Worm (Caenorhabditis elegans) whole organism, late embryonic: ENCODE measurements around the gene ptp-1.

ENCODE experiments used
- C38D4.7 ChIP-seq: fragments of 200-800 bp; sonication (Bioruptor generic); optimal IDR thresholded peaks from 2 replicates; lab custom pipeline; 2018; ENCODE audit warnings: mild to moderate bottlenecking, missing genetic modification characterization, moderate library complexity, missing compliant biosample characterization
- F13H6.1 ChIP-seq: sonication (generic microtip); optimal IDR thresholded peaks from 2 replicates; lab custom pipeline; 2016; ENCODE audit warnings: missing genetic modification characterization, missing compliant biosample characterization
- K09A11.1 ChIP-seq: sonication (generic microtip); optimal IDR thresholded peaks from 2 replicates; lab custom pipeline; 2017; ENCODE audit warnings: antibody characterized with exemption, mild to moderate bottlenecking, missing genetic modification characterization, missing compliant biosample characterization; ENCODE audit not compliant: insufficient read depth
- T23F11.4 ChIP-seq: fragments of 200-800 bp; sonication (Bioruptor generic); optimal IDR thresholded peaks from 2 replicates; lab custom pipeline; 2018; ENCODE audit warnings: mild to moderate bottlenecking, missing genetic modification characterization, missing compliant biosample characterization
- ahr-1 ChIP-seq: sonication (generic microtip); optimal IDR thresholded peaks from 2 replicates; lab custom pipeline; 2016; ENCODE audit warnings: missing genetic modification characterization, missing compliant biosample characterization
- ama-1 ChIP-seq: fragments of 150-350 bp; optimal IDR thresholded peaks from 2 replicates; lab custom pipeline; 2014
- ceh-14 ChIP-seq: sonication (generic microtip); optimal IDR thresholded peaks from 2 replicates; lab custom pipeline; 2016; ENCODE audit warnings: missing genotype, missing genetic modification characterization, missing compliant biosample characterization
- ceh-18 ChIP-seq: sonication (generic microtip); optimal IDR thresholded peaks from 2 replicates; lab custom pipeline; 2016; ENCODE audit warnings: missing genetic modification characterization, missing compliant biosample characterization
- ceh-19 ChIP-seq: fragments of 200-800 bp; sonication (Bioruptor generic); optimal IDR thresholded peaks from 2 replicates; lab custom pipeline; 2018; ENCODE audit warnings: mild to moderate bottlenecking, missing genetic modification characterization, missing compliant biosample characterization
- ceh-22 ChIP-seq: sonication (generic microtip); optimal IDR thresholded peaks from 2 replicates; lab custom pipeline; 2017; ENCODE audit warnings: missing biosample characterization, missing genetic modification characterization
- ceh-24 ChIP-seq: sonication (generic microtip); optimal IDR thresholded peaks from 2 replicates; lab custom pipeline; 2016; ENCODE audit warnings: mild to moderate bottlenecking, missing genetic modification characterization, missing compliant biosample characterization
- ceh-30 ChIP-seq: fragments of 150-350 bp; optimal IDR thresholded peaks from 2 replicates; lab custom pipeline; 2014; ENCODE audit warnings: missing biosample characterization, missing genetic modification characterization
- ceh-34 ChIP-seq: sonication (generic microtip); optimal IDR thresholded peaks from 2 replicates; lab custom pipeline; 2016; ENCODE audit warnings: mild to moderate bottlenecking, missing genetic modification characterization, missing compliant biosample characterization
- ceh-45 ChIP-seq: fragments of 200-800 bp; sonication (Bioruptor generic); IDR thresholded peaks from 2 replicates; pipeline ENCODE4 v1.3.6; 2022; ENCODE audit warnings: missing genetic modification reagents, missing genetic modification characterization, missing compliant biosample characterization
- che-1 ChIP-seq: sonication (generic microtip); optimal IDR thresholded peaks from 2 replicates; lab custom pipeline; 2016; ENCODE audit warnings: mild to moderate bottlenecking, missing genetic modification characterization, missing compliant biosample characterization
- dmd-4 ChIP-seq: sonication (generic microtip); optimal IDR thresholded peaks from 2 replicates; lab custom pipeline; 2016; ENCODE audit warnings: borderline replicate concordance, missing genetic modification characterization, missing compliant biosample characterization
- dve-1 ChIP-seq: sonication (generic microtip); optimal IDR thresholded peaks from 2 replicates; lab custom pipeline; 2017; ENCODE audit warnings: antibody characterized with exemption, mild to moderate bottlenecking, missing genetic modification characterization, missing compliant biosample characterization
- elt-2 ChIP-seq: sonication (generic microtip); optimal IDR thresholded peaks from 2 replicates; lab custom pipeline; 2016; ENCODE audit warnings: missing genetic modification reagents, missing genetic modification characterization, missing compliant biosample characterization
- elt-4 ChIP-seq: sonication (generic microtip); optimal IDR thresholded peaks from 2 replicates; lab custom pipeline; 2016; ENCODE audit warnings: missing genetic modification characterization, missing compliant biosample characterization
- ets-4 ChIP-seq: sonication (generic microtip); optimal IDR thresholded peaks from 2 replicates; lab custom pipeline; 2016; ENCODE audit warnings: missing genetic modification characterization, missing compliant biosample characterization
- fax-1 ChIP-seq: sonication (generic microtip); optimal IDR thresholded peaks from 2 replicates; lab custom pipeline; 2016; ENCODE audit warnings: missing genotype, missing genetic modification characterization, missing compliant biosample characterization
- fkh-10 ChIP-seq: fragments of 150-350 bp; optimal IDR thresholded peaks from 2 replicates; lab custom pipeline; 2014; ENCODE audit warnings: missing biosample characterization, missing genetic modification reagents, missing genetic modification characterization
- fkh-6 ChIP-seq: sonication (generic microtip); optimal IDR thresholded peaks from 2 replicates; lab custom pipeline; 2016; ENCODE audit warnings: missing genetic modification characterization, missing compliant biosample characterization
- gmeb-2 ChIP-seq: sonication (generic microtip); optimal IDR thresholded peaks from 2 replicates; lab custom pipeline; 2016; ENCODE audit warnings: missing genetic modification characterization, inconsistent platforms, missing compliant biosample characterization
- hlh-13 ChIP-seq: fragments of 200-800 bp; sonication (Bioruptor generic); optimal IDR thresholded peaks from 2 replicates; lab custom pipeline; 2018; ENCODE audit warnings: mild to moderate bottlenecking, missing genetic modification characterization, missing compliant biosample characterization
- hlh-30 ChIP-seq: sonication (generic microtip); optimal IDR thresholded peaks from 2 replicates; lab custom pipeline; 2017; ENCODE audit warnings: antibody characterized with exemption, missing genetic modification characterization, missing compliant biosample characterization; ENCODE audit not compliant: insufficient read depth
- hlh-8 ChIP-seq: sonication (generic microtip); optimal IDR thresholded peaks from 2 replicates; lab custom pipeline; 2016; ENCODE audit warnings: missing genotype, missing genetic modification characterization, missing compliant biosample characterization
- lim-6 ChIP-seq: sonication (generic microtip); optimal IDR thresholded peaks from 2 replicates; lab custom pipeline; 2016; ENCODE audit warnings: missing genetic modification characterization, missing compliant biosample characterization
- mec-3 ChIP-seq: sonication (generic microtip); optimal IDR thresholded peaks from 2 replicates; lab custom pipeline; 2016; ENCODE audit warnings: borderline replicate concordance, missing genetic modification characterization, missing compliant biosample characterization
- nfya-1 ChIP-seq: sonication (generic microtip); optimal IDR thresholded peaks from 2 replicates; lab custom pipeline; 2017; ENCODE audit warnings: missing genetic modification characterization, mild to moderate bottlenecking, missing compliant biosample characterization, antibody characterized with exemption, moderate library complexity
- nhr-11 ChIP-seq: fragments of 150-350 bp; optimal IDR thresholded peaks from 2 replicates; lab custom pipeline; 2014; ENCODE audit warnings: missing biosample characterization, missing genetic modification characterization
- nhr-232 ChIP-seq: sonication (generic microtip); optimal IDR thresholded peaks from 2 replicates; lab custom pipeline; 2016; ENCODE audit warnings: missing genetic modification characterization, missing compliant biosample characterization
- pag-3 ChIP-seq: sonication (generic microtip); optimal IDR thresholded peaks from 2 replicates; lab custom pipeline; 2016; ENCODE audit warnings: missing compliant biosample characterization, missing genetic modification characterization, borderline replicate concordance
- pat-9 ChIP-seq: fragments of 200-800 bp; sonication (Bioruptor generic); optimal IDR thresholded peaks from 2 replicates; lab custom pipeline; 2018; ENCODE audit warnings: mild to moderate bottlenecking, missing genetic modification characterization, moderate library complexity, missing compliant biosample characterization
- pax-1 ChIP-seq: fragments of 150-350 bp; optimal IDR thresholded peaks from 2 replicates; lab custom pipeline; 2014; ENCODE audit warnings: missing biosample characterization, missing genetic modification characterization
- pha-2 ChIP-seq: sonication (generic microtip); optimal IDR thresholded peaks from 2 replicates; lab custom pipeline; 2017; ENCODE audit warnings: mild to moderate bottlenecking, missing genetic modification characterization, missing compliant biosample characterization
- pha-4 ChIP-seq: fragments of 150-350 bp; optimal IDR thresholded peaks from 2 replicates; lab custom pipeline; 2018; ENCODE audit warnings: missing biosample characterization, missing genetic modification reagents, missing genetic modification characterization
- pqm-1 ChIP-seq: sonication (generic microtip); optimal IDR thresholded peaks from 2 replicates; lab custom pipeline; 2016; ENCODE audit warnings: missing genetic modification characterization, missing compliant biosample characterization
- rnt-1 ChIP-seq: sonication (generic microtip); optimal IDR thresholded peaks from 2 replicates; lab custom pipeline; 2016; ENCODE audit warnings: missing genetic modification characterization, missing compliant biosample characterization
- syd-9 ChIP-seq: sonication (generic microtip); optimal IDR thresholded peaks from 2 replicates; lab custom pipeline; 2016; ENCODE audit warnings: mild to moderate bottlenecking, missing genetic modification characterization, moderate library complexity, missing compliant biosample characterization
- tbx-2 ChIP-seq: sonication (generic microtip); optimal IDR thresholded peaks from 2 replicates; lab custom pipeline; 2016; ENCODE audit warnings: missing genetic modification characterization, missing compliant biosample characterization
- tbx-7 ChIP-seq: sonication (generic microtip); optimal IDR thresholded peaks from 2 replicates; lab custom pipeline; 2016; ENCODE audit warnings: missing genotype, missing genetic modification characterization, missing compliant biosample characterization
- ttx-3 ChIP-seq: sonication (generic microtip); optimal IDR thresholded peaks from 2 replicates; lab custom pipeline; 2016; ENCODE audit warnings: missing genetic modification reagents, missing genetic modification characterization, missing compliant biosample characterization
- unc-3 ChIP-seq, 2 experiments: fragments of 200-800 bp in 1 of 2; sonication (Bioruptor generic) in 1 of 2; sonication (generic microtip) in 1 of 2; conservative IDR thresholded peaks in 1 of 2; optimal IDR thresholded peaks in 1 of 2; 2 replicates each; pipeline versions ENCODE4 v1.3.6 to Lab custom; 2016 to 2022; ENCODE audit warnings: missing compliant biosample characterization in 2 of 2, missing genetic modification characterization in 2 of 2, missing genetic modification reagents in 1 of 2
- unc-86 ChIP-seq: sonication (generic microtip); optimal IDR thresholded peaks from 2 replicates; lab custom pipeline; 2016; ENCODE audit warnings: missing genetic modification characterization, missing compliant biosample characterization
- zip-5 ChIP-seq: sonication (generic microtip); optimal IDR thresholded peaks from 2 replicates; lab custom pipeline; 2016; ENCODE audit warnings: missing genetic modification characterization, missing compliant biosample characterization
- ztf-16 ChIP-seq: sonication (generic microtip); optimal IDR thresholded peaks from 2 replicates; lab custom pipeline; 2017; ENCODE audit warnings: missing genetic modification characterization, missing compliant biosample characterization

Gene ptp-1

DNA sequence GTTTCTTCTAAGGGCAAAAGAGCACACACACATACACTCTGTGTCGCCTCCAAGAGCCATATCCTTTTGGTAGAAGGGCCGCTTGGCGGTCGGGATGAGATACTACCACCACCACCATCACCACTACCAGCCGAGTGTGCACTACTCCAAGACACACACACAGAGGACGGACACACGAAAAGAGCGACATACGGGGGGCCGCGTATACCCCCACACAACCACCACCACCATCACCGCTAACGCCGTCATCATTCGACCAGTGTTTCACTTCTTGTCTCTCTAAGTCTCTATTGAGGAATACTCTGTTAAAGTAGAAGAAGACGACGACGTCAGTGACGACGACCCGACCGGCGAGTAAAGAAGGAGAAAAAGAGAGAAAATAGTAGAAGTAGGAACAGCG, 30.1 kb downstream of the ptp-1 start (continued):
- TF ChIP-seq syd-9 (tag; lab: Kevin White, UChicago) (no peak), F13H6.1 (tag; lab: Kevin White, UChicago) (no peak), mec-3 (tag; lab: Kevin White, UChicago) (no peak), pat-9 (tag; lab: Kevin White, UChicago) (no peak), fkh-6 (no peak), fax-1 (tag; lab: Kevin White, UChicago) (no peak), ztf-16 (tag; lab: Kevin White, UChicago) (no peak), pax-1 (tag; lab: Kevin White, UChicago) (no peak), hlh-8 (no peak), pha-2 (tag; lab: Kevin White, UChicago) (no peak), K09A11.1 (no peak), nfya-1 (tag; lab: Kevin White, UChicago) (peak; percentile 17), ceh-30 (tag; lab: Kevin White, UChicago) (no peak), tbx-2 (tag; lab: Kevin White, UChicago) (peak; percentile 61), ceh-14 (peak; percentile 22), hlh-13 (GFP tag; lab: Kevin White, UChicago) (no peak), ceh-22 (tag; lab: Kevin White, UChicago) (no peak), tbx-7 (tag; lab: Kevin White, UChicago) (no peak), pag-3 (no peak), pqm-1 (tag; lab: Kevin White, UChicago) (no peak), ceh-18 (tag; lab: Kevin White, UChicago) (no peak), nhr-11 (tag; lab: Kevin White, UChicago) (no peak), gmeb-2 (tag; lab: Kevin White, UChicago) (peak; percentile 24), pha-4 (tag; lab: Kevin White, UChicago) (no peak), ceh-34 (tag; lab: Kevin White, UChicago) (peak; percentile 49), elt-4 (no peak), unc-86 (peak; percentile 38), unc-3 (GFP tag; conservative IDR thresholded peaks at IDR 0.05; lab: Robert Waterston, UW) (no peak), unc-3 (tag; optimal IDR thresholded peaks at IDR 0.05; lab: Kevin White, UChicago) (no peak), ama-1 (lab: Kevin White, UChicago) (no peak), elt-2 (peak; percentile 9), ceh-19 (GFP tag; lab: Kevin White, UChicago) (no peak), nhr-232 (tag; lab: Kevin White, UChicago) (peak; percentile 40), lim-6 (no peak), ceh-24 (no peak), zip-5 (tag; lab: Kevin White, UChicago) (no peak), C38D4.7 (GFP tag; lab: Kevin White, UChicago) (peak; percentile 36), dmd-4 (tag; lab: Kevin White, UChicago) (peak; percentile 54), rnt-1 (no peak), ets-4 (no peak), hlh-30 (no peak), dve-1 (no peak)

ce11 chrIII:3621211-3621897, 30.8 kb downstream of the ptp-1 start:
- no peak for TF ChIP-seq hlh-8
- TF ChIP-seq fkh-10 (GFP tag; lab: Kevin White, UChicago) = no peak
- TF ChIP-seq elt-2 = no peak
- TF ChIP-seq ttx-3 (tag; lab: Kevin White, UChicago) = no peak
- no peak for TF ChIP-seq T23F11.4
- no peak for TF ChIP-seq ceh-24
- no peak for TF ChIP-seq ahr-1 (tag; lab: Kevin White, UChicago)
- no peak for TF ChIP-seq che-1 (tag; lab: Kevin White, UChicago)
- no peak for TF ChIP-seq C38D4.7 (GFP tag; lab: Kevin White, UChicago)
- no peak for TF ChIP-seq pax-1 (tag; lab: Kevin White, UChicago)
- TF ChIP-seq ceh-22 (tag; lab: Kevin White, UChicago) = no peak
- TF ChIP-seq ceh-45 (GFP tag; lab: Robert Waterston, UW) = no peak
- TF ChIP-seq F13H6.1 (tag; lab: Kevin White, UChicago) = no peak
- TF ChIP-seq nfya-1 (tag; lab: Kevin White, UChicago) = no peak
- TF ChIP-seq zip-5 (tag; lab: Kevin White, UChicago) = no peak
- no peak for TF ChIP-seq ceh-18 (tag; lab: Kevin White, UChicago)
- no peak for TF ChIP-seq fax-1 (tag; lab: Kevin White, UChicago)
- no peak for TF ChIP-seq tbx-7 (tag; lab: Kevin White, UChicago)
- TF ChIP-seq, all 69 proteins: peak for 0
